Fruit fly (Drosophila melanogaster) Kc167 (cell line): Measurements from ENCODE around the gene CG6527.

Experiments used
- Myc ChIP-seq: fragments of >200 bp; optimal IDR thresholded peaks from 2 replicates; lab custom pipeline; 2017; ENCODE audit warnings: missing external identifiers
- Sin3A ChIP-seq: fragments of >200 bp; optimal IDR thresholded peaks from 2 replicates; lab custom pipeline; 2018; ENCODE audit warnings: missing external identifiers
- h ChIP-seq: fragments of >200 bp; optimal IDR thresholded peaks from 3 replicates; lab custom pipeline; 2018; ENCODE audit warnings: missing external identifiers
- insv ChIP-seq: fragments of >200 bp; optimal IDR thresholded peaks from 3 replicates; lab custom pipeline; 2018; ENCODE audit warnings: missing external identifiers
- psq ChIP-seq: fragments of >200 bp; optimal IDR thresholded peaks from 2 replicates; lab custom pipeline; 2017; ENCODE audit warnings: missing external identifiers
- ttk ChIP-seq: sonication (Bioruptor generic); optimal IDR thresholded peaks from 2 replicates; lab custom pipeline; 2017; ENCODE audit warnings: missing external identifiers

CG6527 gene

DNA sequence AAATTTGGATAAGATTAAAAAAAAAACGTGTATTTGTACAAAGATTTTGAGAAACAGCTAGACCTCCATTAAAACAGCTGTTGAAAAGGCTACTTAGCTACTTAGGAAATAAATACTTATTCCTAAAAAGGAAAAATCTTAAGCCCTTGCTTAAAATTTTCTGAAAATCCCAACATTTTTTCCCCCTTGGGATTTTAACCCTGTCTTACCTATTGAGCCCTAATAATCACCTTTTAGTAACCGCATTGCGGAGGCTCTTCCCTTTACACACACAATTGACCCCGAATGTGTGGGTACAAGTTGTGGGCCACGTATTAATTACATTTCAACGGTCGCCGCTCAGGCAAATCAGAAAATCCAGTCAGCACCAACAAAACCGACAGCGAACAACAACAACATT is at the start of gene CG6527:
TSS of gene CG6527 (minus strand) at position 101 of the 400 bp plus-strand sequence.
- TF ChIP-seq psq: no peak
- no peak for TF ChIP-seq Sin3A (lab: Kevin White, UChicago)
- TF ChIP-seq h (lab: Kevin White, UChicago): no peak
- no peak for TF ChIP-seq Myc (lab: Kevin White, UChicago)
- TF ChIP-seq ttk: no peak
- no peak for TF ChIP-seq insv

DNA sequence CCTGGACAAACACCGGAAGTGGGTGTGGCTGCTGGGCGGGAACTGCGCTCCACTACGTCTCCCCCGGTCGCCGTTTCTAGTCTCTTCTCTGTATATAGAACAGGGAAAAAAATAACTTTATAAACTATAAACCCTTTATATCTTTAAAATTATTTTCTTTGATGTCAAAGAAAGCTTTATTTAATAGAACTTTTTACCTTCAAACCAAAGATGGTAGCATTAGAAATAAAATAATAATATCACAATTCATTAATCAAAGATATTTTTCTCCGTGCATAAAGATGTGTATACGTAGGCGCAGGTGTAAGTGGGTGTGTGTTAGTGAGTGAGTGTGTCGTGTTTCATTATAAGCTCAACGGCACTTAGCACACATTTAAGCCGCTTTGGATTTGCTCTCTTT is 40.6 kb upstream of the CG6527 start:
- no peak for TF ChIP-seq insv
- TF ChIP-seq Sin3A (lab: Kevin White, UChicago): no peak
- no peak for TF ChIP-seq ttk
- TF ChIP-seq Myc (lab: Kevin White, UChicago): no peak

DNA sequence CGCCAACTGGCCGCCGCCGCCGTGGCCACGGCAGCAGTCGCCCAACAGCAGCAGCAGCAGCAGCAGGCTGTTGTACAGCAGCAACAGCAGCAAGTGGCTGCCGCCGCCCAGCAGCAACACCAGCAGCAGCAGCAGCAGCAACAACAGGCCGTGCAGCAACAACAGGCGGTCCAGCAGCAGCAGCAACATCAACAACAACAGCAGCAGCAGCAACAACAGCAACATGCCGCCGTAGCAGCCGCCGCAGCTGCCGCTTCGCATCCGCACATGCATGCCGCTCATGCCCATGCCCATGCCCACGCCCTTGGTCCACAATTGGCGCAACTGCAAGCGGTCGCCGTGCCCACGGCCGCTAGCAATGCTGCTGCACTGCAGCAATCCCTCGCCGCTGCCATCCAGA is 26.1 kb upstream of the CG6527 start:
- TF ChIP-seq ttk (no peak), psq (no peak)

DNA sequence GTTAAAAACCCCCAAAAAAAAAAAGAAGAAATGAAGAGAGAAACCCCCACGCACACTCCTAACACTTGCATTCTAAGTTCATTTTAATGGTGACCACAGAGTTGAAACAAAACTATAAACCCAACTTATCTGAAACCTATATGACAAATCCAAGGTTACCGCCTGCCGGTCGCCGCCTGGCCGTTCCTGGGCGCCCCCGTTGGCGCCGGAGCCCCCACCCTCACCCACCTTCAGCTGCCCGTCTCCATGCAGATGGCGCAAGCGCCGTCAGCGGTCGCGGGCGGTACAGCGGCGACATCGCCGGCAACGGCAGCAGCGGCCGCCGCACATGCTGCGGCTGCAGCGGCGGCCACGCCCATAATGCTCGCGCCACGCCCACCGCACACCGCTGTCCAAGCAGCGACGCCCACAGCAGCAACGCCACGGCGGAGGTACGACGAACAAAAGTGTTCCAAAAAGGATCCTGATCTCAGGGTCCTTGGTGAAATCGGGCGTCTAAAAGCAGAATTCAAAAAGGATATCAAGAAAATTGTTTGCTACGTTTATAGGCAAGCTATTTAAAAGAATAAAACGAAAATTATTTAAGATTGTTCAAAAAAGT is 22.9 kb upstream of the CG6527 start:
- TF ChIP-seq insv (no peak), Sin3A (lab: Kevin White, UChicago) (no peak), psq (no peak), ttk (no peak), Myc (lab: Kevin White, UChicago) (no peak), h (lab: Kevin White, UChicago) (no peak)

DNA sequence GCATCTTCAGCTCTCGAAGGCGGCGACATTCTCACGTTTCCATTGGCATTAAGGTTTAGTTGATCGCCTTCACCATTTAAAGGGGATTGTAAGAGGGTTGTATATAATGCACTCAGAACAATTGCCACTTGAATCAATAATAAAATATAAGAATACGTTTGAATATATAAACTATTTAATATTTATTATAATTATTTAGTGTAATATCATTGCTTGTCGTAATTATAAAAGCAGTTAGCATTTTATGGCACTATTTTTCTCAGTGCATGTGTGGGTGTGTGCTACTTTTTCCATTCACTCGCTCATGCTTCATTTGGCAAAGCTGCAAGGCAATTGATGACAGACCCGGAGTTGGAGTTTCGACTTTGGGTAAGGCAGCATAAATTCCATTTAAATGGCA is 3.4 kb upstream of the CG6527 start:
- TF ChIP-seq Sin3A (lab: Kevin White, UChicago): no peak
- TF ChIP-seq ttk: no peak
- no peak for TF ChIP-seq psq
- no peak for TF ChIP-seq insv
- TF ChIP-seq Myc (lab: Kevin White, UChicago): no peak

DNA sequence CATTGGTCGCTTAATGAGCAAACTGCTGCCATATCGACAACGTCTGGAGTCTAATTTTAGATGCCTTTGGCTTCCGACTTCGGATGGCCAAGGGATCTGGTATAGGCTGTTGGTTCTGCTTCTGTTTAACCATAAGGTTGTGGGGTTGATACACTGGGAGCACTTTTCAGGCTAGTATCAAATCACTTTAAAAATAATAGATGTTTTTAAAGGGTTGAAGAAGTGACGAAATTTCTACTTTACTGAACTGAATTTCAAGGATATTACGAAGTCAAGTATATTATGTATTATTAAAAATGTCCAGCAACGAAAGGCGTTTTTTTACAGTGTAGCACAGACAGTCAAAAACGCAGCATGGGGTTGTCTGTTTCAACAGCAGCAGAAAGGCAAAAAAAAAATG is 4.4 kb downstream of the CG6527 start:
- no peak for TF ChIP-seq Sin3A (lab: Kevin White, UChicago)
- no peak for TF ChIP-seq Myc (lab: Kevin White, UChicago)
- TF ChIP-seq ttk: no peak

DNA sequence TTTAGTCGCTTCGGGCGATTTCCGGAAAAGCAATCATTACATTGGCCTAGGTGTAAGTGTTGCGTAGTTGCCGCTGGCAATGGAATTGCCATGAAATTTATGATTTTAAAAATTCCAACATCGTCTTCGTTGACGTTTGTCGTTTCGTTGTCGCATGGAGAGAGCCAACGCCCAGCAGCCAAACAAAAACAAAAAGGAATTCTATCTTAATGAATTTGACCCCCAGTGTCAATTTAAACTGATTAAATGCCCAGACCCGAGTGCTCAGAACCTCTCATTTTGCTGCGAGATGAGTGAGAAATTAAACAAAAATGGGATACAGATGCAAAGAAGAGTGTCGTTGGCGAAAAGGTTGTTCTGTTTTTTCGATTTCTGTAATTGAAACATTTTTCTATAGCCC is 5.7 kb downstream of the CG6527 start:
- TF ChIP-seq Myc (lab: Kevin White, UChicago) (no peak), h (lab: Kevin White, UChicago) (no peak), Sin3A (lab: Kevin White, UChicago) (no peak), psq (no peak)

DNA sequence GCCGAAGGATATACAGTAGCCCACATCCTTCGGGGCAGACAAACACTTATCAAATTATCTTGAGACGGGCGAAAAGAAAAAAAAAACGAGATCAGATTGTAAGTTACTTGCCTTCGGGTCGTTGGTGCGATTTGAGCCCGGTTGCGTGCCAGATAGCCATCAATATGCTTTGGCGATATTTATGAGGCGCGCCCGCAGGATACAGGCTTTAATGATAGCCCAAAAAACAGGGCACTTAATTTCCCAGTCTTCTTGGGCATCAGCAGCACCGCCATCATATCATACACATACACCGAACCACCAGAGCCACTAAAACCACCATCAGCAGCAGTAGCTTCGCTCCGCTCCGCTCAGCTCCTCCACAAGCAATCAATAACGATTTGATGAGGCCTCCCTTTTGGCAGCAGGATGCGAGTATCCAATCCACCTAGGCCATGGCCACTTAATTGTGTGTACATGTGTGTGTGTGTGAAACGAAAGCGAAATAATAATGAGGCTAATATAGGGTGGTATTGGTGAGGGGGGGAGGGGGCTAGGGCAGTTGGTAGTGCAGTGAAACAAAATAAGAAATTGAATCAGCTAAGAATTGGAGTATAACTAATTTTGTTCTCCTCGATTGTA is 7.9 kb downstream of the CG6527 start:
- no peak for TF ChIP-seq h (lab: Kevin White, UChicago)
- TF ChIP-seq psq: no peak
- no peak for TF ChIP-seq Myc (lab: Kevin White, UChicago)
- TF ChIP-seq Sin3A (lab: Kevin White, UChicago): no peak

DNA sequence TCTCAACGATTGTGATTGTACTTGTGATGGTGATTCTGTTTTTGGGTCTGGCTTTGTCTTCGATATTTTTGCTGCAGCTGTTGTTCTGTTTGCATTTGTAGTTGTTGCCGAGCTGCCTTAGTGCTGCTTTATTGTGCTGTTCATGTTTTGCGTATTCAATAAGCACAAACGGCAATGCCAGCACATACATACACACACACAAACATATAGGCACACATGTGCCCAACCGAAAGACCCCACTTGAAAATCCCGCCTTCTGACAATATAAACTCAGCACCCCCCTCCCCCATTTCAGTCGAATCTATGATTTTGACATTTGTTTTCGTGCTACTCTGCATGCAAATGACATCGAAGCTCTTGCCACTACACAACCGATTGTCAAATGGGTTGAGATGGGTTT is 8.8 kb downstream of the CG6527 start:
- no peak for TF ChIP-seq h (lab: Kevin White, UChicago)
- no peak for TF ChIP-seq Myc (lab: Kevin White, UChicago)
- no peak for TF ChIP-seq Sin3A (lab: Kevin White, UChicago)
- TF ChIP-seq insv: no peak
- no peak for TF ChIP-seq psq
- no peak for TF ChIP-seq ttk

DNA sequence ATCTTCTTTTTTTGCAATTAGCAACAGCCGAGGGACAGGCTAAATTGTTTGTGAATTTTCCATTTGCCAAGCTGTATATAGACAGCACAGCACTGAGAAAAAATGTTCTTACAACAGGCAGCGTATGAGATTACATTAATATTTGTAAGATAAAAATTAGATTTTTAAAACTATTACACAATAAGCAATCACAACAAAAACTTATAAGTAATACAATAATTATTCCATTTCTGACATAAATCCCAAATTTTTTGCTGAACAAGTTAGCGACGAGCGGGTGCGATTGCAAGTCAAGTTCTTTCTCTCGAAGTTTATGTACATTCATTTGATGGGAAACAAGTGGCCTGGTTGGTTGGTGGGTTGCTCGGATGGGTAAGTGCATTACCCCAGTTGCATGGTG is 13.9 kb downstream of the CG6527 start:
- TF ChIP-seq Sin3A (lab: Kevin White, UChicago) (no peak), insv (no peak), ttk (no peak), h (lab: Kevin White, UChicago) (no peak), Myc (lab: Kevin White, UChicago) (no peak), psq (no peak)

DNA sequence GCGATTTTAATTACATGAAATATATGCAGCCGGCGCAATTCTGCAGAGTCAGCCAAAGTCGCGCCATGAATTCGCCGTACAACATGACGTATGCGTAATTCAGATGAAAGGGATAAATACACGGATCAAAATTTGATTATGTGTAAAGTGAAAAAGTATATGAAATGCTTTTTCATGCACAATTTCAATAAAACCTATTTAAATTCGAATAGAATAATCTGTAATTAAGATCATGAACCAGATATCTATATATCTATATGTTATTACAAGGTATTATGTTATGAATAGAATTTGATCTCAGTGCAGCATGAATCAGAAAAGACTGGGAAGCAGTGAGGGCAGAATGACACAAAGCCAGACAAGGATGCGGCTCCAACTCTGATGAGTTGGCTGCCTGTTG is 14.5 kb downstream of the CG6527 start:
- TF ChIP-seq psq: no peak
- no peak for TF ChIP-seq ttk
- TF ChIP-seq h (lab: Kevin White, UChicago): no peak
- TF ChIP-seq Myc (lab: Kevin White, UChicago): no peak
- no peak for TF ChIP-seq Sin3A (lab: Kevin White, UChicago)
- no peak for TF ChIP-seq insv

DNA sequence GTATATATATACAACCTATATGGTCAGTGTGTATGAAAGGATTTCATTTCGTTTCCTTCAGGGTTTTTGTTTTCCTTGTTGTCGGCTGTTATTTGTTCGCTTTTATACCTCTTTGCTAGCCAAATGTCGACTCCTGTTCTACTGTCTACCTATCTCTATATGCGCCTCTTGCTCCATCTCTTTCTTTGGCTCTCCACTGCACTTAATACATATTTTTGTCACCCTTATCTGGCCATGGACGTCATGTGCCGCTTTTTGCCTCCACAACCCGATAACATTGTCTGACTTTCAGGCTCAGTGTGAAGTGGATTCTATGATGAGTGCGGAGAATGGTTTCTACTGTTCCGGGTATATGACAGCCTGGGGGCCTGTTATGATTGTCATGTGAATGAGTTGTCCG is 18.0 kb downstream of the CG6527 start:
- TF ChIP-seq h (lab: Kevin White, UChicago) (no peak), insv (no peak)

DNA sequence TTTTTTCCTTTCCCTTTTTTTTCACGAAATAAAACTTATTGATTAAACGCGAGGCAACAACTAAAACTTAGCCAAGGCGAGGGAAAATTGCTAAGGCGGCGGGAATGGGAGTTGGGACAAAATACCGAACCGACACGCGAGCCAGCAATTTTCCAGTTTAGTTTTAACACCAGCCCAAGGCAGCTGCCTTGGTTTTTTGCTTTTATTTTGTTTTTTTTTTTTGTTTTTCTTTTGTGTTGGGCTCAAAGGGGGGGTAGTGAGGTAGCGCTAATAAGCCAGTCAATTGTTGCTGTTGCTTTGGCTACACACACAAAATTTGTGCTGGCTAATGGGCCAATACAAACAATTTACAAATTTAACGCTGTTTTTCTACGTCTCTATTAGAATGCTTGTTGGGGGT is 20.6 kb downstream of the CG6527 start:
- TF ChIP-seq Sin3A (lab: Kevin White, UChicago) (no peak), ttk (no peak), Myc (lab: Kevin White, UChicago) (no peak), psq (no peak), insv (no peak), h (lab: Kevin White, UChicago) (no peak)

DNA sequence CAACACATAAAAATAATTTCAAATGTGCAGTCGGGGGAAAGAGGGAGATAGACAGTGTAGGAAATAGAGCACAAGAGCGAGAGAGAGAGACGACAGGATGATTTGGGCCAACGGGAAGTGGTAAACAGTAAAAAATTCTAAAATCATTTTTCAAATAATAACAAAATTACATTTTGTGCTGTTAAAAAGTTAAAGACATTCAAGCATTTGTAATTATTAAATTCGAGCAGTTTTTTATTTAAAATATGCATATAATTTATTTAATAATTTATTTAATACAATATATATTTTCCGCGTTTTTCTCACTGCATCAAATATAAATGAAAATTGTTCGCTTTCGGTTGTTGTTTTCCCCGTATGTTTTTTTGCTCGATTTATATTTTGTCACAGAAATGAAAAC is 22.6 kb downstream of the CG6527 start:
- TF ChIP-seq ttk (no peak), psq (no peak), Sin3A (lab: Kevin White, UChicago) (no peak), Myc (lab: Kevin White, UChicago) (no peak), h (lab: Kevin White, UChicago) (no peak), insv (no peak)
